Worm (Caenorhabditis elegans) whole organism, L4 larva: ENCODE measurements around the gene R08F11.4.
A peak's percentile ranks its signal among the peaks of the same experiment; 100 is the strongest.

Experiments
- D1046.2 ChIP-seq: fragments of 200-800 bp; sonication (Bioruptor generic); IDR thresholded peaks from 2 replicates; pipeline ENCODE4 v1.3.6; 2022; ENCODE audit warnings: missing genetic modification characterization, missing compliant biosample characterization
- F37D6.2 ChIP-seq: sonication (generic microtip); optimal IDR thresholded peaks from 2 replicates; lab custom pipeline; 2016; ENCODE audit warnings: mild to moderate bottlenecking, missing genetic modification characterization, missing compliant biosample characterization
- F44E2.7 ChIP-seq: fragments of 200-800 bp; sonication (Bioruptor generic); IDR thresholded peaks from 2 replicates; pipeline ENCODE4 v2.1.2; 2022; ENCODE audit warnings: missing genetic modification characterization, missing compliant biosample characterization
- T20F7.1 ChIP-seq: fragments of 200-800 bp; sonication (Bioruptor generic); optimal IDR thresholded peaks from 2 replicates; lab custom pipeline; 2018; ENCODE audit warnings: mild to moderate bottlenecking, missing genetic modification characterization, missing compliant biosample characterization
- T26A8.4 ChIP-seq: fragments of 200-800 bp; sonication (Bioruptor generic); IDR thresholded peaks from 2 replicates; pipeline ENCODE4 v1.3.6; 2022; ENCODE audit warnings: missing genetic modification characterization, missing compliant biosample characterization
- Y75B8A.6 ChIP-seq: fragments of 200-800 bp; sonication (Bioruptor generic); IDR thresholded peaks from 2 replicates; pipeline ENCODE4 v1.3.6; 2022; ENCODE audit warnings: missing genetic modification reagents, missing genetic modification characterization, missing compliant biosample characterization
- ZK337.2 ChIP-seq: fragments of 200-800 bp; sonication (Bioruptor generic); IDR thresholded peaks from 2 replicates; pipeline ENCODE4 v1.3.6; 2022; ENCODE audit warnings: missing genetic modification reagents, missing genetic modification characterization, missing compliant biosample characterization
- aly-2 ChIP-seq: sonication (generic microtip); optimal IDR thresholded peaks from 2 replicates; lab custom pipeline; 2018; ENCODE audit warnings: missing biosample characterization, missing genetic modification characterization
- arid-1 ChIP-seq: fragments of 200-800 bp; sonication (Bioruptor generic); conservative IDR thresholded peaks from 2 replicates; pipeline ENCODE4 v1.3.6; 2022; ENCODE audit warnings: missing genetic modification reagents, missing genetic modification characterization, missing compliant biosample characterization
- attf-4 ChIP-seq: sonication (generic microtip); optimal IDR thresholded peaks from 3 replicates; lab custom pipeline; 2017; ENCODE audit warnings: missing biosample characterization, missing genetic modification characterization
- ceh-20 ChIP-seq: fragments of 200-800 bp; sonication (Bioruptor generic); IDR thresholded peaks from 2 replicates; pipeline ENCODE4 v1.3.6; 2022; ENCODE audit warnings: missing genetic modification reagents, missing genetic modification characterization, missing compliant biosample characterization
- ceh-32 ChIP-seq: sonication (generic microtip); optimal IDR thresholded peaks from 2 replicates; lab custom pipeline; 2016; ENCODE audit warnings: mild to moderate bottlenecking, missing genetic modification characterization, missing compliant biosample characterization; ENCODE audit not compliant: poor library complexity
- cey-2 ChIP-seq: sonication (generic microtip); optimal IDR thresholded peaks from 3 replicates; lab custom pipeline; 2017; ENCODE audit warnings: missing genetic modification characterization, mild to moderate bottlenecking, missing compliant biosample characterization, antibody characterized with exemption, borderline replicate concordance; ENCODE audit not compliant: insufficient read depth
- daf-12 ChIP-seq: fragments of 150-350 bp; optimal IDR thresholded peaks from 2 replicates; lab custom pipeline; 2014; ENCODE audit warnings: missing biosample characterization, missing genetic modification reagents, missing genetic modification characterization
- daf-16 ChIP-seq, 3 experiments: sonication (generic microtip); optimal IDR thresholded peaks; 2 replicates each; lab custom pipeline; 2016 to 2017; ENCODE audit warnings: missing genetic modification characterization in 3 of 3, missing genetic modification reagents in 3 of 3, mild to moderate bottlenecking in 2 of 3, missing compliant biosample characterization in 2 of 3, missing biosample characterization in 1 of 3, moderate library complexity in 1 of 3
- dmd-6 ChIP-seq: fragments of 200-800 bp; sonication (Bioruptor generic); IDR thresholded peaks from 2 replicates; pipeline ENCODE4 v1.3.6; 2022; ENCODE audit warnings: missing genetic modification reagents, missing genetic modification characterization, missing compliant biosample characterization
- dmd-8 ChIP-seq: fragments of 200-800 bp; sonication (Bioruptor generic); IDR thresholded peaks from 2 replicates; pipeline ENCODE4 v1.3.6; 2022; ENCODE audit warnings: missing genetic modification characterization, missing compliant biosample characterization
- dmd-9 ChIP-seq: fragments of 200-800 bp; sonication (Bioruptor generic); IDR thresholded peaks from 2 replicates; pipeline ENCODE4 v1.3.6; 2022; ENCODE audit warnings: missing genetic modification reagents, missing genetic modification characterization, missing compliant biosample characterization
- dve-1 ChIP-seq: sonication (generic microtip); optimal IDR thresholded peaks from 2 replicates; lab custom pipeline; 2017; ENCODE audit warnings: antibody characterized with exemption, mild to moderate bottlenecking, missing genetic modification characterization, missing compliant biosample characterization; ENCODE audit not compliant: insufficient read depth
- egl-43 ChIP-seq: fragments of 200-800 bp; sonication (Bioruptor generic); IDR thresholded peaks from 2 replicates; pipeline ENCODE4 v1.3.6; 2022; ENCODE audit warnings: missing genetic modification reagents, missing genetic modification characterization, missing compliant biosample characterization
- hif-1 ChIP-seq, 2 experiments: sonication (generic microtip); optimal IDR thresholded peaks; 2 replicates each; lab custom pipeline; 2016 to 2017; ENCODE audit warnings: missing compliant biosample characterization in 2 of 2, missing genetic modification characterization in 2 of 2, missing genetic modification reagents in 2 of 2, missing genotype in 2 of 2, mild to moderate bottlenecking in 1 of 2
- hlh-11 ChIP-seq: fragments of 200-800 bp; sonication (Bioruptor generic); optimal IDR thresholded peaks from 2 replicates; lab custom pipeline; 2018; ENCODE audit warnings: mild to moderate bottlenecking, missing genetic modification characterization, missing compliant biosample characterization
- hlh-30 ChIP-seq: sonication (generic microtip); optimal IDR thresholded peaks from 2 replicates; lab custom pipeline; 2017; ENCODE audit warnings: antibody characterized with exemption, mild to moderate bottlenecking, missing genetic modification characterization, missing compliant biosample characterization; ENCODE audit not compliant: insufficient read depth
- lin-38 ChIP-seq: fragments of 200-800 bp; sonication (Bioruptor generic); IDR thresholded peaks from 2 replicates; pipeline ENCODE4 v1.3.6; 2022; ENCODE audit warnings: missing genetic modification reagents, missing genetic modification characterization, missing compliant biosample characterization
- lin-39 ChIP-seq: fragments of 150-350 bp; optimal IDR thresholded peaks from 2 replicates; lab custom pipeline; 2014; ENCODE audit warnings: missing biosample characterization, missing genetic modification reagents, missing genetic modification characterization
- lir-3 ChIP-seq: sonication (generic microtip); optimal IDR thresholded peaks from 2 replicates; lab custom pipeline; 2016; ENCODE audit warnings: mild to moderate bottlenecking, missing genetic modification characterization, missing compliant biosample characterization
- mdl-1 ChIP-seq, 2 experiments: fragments of 150-350 bp in 1 of 2; sonication (generic microtip) in 1 of 2; optimal IDR thresholded peaks; 2 replicates each; lab custom pipeline; 2014 to 2017; ENCODE audit warnings: missing biosample characterization in 2 of 2, missing genetic modification characterization in 2 of 2
- mdt-29 ChIP-seq: fragments of 200-800 bp; sonication (Bioruptor generic); IDR thresholded peaks from 2 replicates; pipeline ENCODE4 v1.3.6; 2022; ENCODE audit warnings: missing genetic modification reagents, missing genetic modification characterization, missing compliant biosample characterization
- mxl-3 ChIP-seq: fragments of 200-800 bp; sonication (Bioruptor generic); optimal IDR thresholded peaks from 2 replicates; lab custom pipeline; 2018; ENCODE audit warnings: mild to moderate bottlenecking, missing genetic modification characterization, missing compliant biosample characterization
- nhr-102 ChIP-seq: sonication (generic microtip); optimal IDR thresholded peaks from 2 replicates; lab custom pipeline; 2016; ENCODE audit warnings: mild to moderate bottlenecking, missing genetic modification characterization, moderate library complexity, missing compliant biosample characterization
- nhr-25 ChIP-seq: sonication (generic microtip); optimal IDR thresholded peaks from 2 replicates; lab custom pipeline; 2017; ENCODE audit warnings: missing genetic modification characterization, mild to moderate bottlenecking, missing compliant biosample characterization, antibody characterized with exemption, moderate library complexity, borderline replicate concordance; ENCODE audit not compliant: insufficient read depth
- nhr-28 ChIP-seq: fragments of 150-350 bp; optimal IDR thresholded peaks from 2 replicates; lab custom pipeline; 2014; ENCODE audit warnings: missing biosample characterization, missing genetic modification characterization
- nhr-41 ChIP-seq: fragments of 200-800 bp; sonication (Bioruptor generic); IDR thresholded peaks from 2 replicates; pipeline ENCODE4 v1.3.6; 2022; ENCODE audit warnings: missing genetic modification reagents, missing genetic modification characterization, missing compliant biosample characterization
- nhr-42 ChIP-seq: fragments of 200-800 bp; sonication (Bioruptor generic); IDR thresholded peaks from 2 replicates; pipeline ENCODE4 v1.3.6; 2022; ENCODE audit warnings: missing genetic modification characterization, missing compliant biosample characterization
- nhr-48 ChIP-seq: sonication (generic microtip); optimal IDR thresholded peaks from 2 replicates; lab custom pipeline; 2016; ENCODE audit warnings: mild to moderate bottlenecking, missing genetic modification characterization, missing compliant biosample characterization
- nhr-76 ChIP-seq: fragments of 150-350 bp; optimal IDR thresholded peaks from 2 replicates; lab custom pipeline; 2014; ENCODE audit warnings: missing biosample characterization, missing genetic modification characterization
- nhr-77 ChIP-seq: fragments of 150-350 bp; optimal IDR thresholded peaks from 2 replicates; lab custom pipeline; 2014; ENCODE audit warnings: missing biosample characterization, missing genetic modification characterization
- pha-4 ChIP-seq, 2 experiments: fragments of 150-350 bp in 1 of 2; fragments of 200-800 bp in 1 of 2; sonication (Bioruptor generic) in 1 of 2; IDR thresholded peaks in 1 of 2; optimal IDR thresholded peaks in 1 of 2; 2 replicates each; pipeline versions ENCODE4 v1.3.6 to Lab custom; 2014 to 2022; ENCODE audit warnings: missing genetic modification characterization in 2 of 2, missing genetic modification reagents in 2 of 2, missing biosample characterization in 1 of 2, missing compliant biosample characterization in 1 of 2
- php-3 ChIP-seq: fragments of 200-800 bp; sonication (Bioruptor generic); IDR thresholded peaks from 2 replicates; pipeline ENCODE4 v1.3.6; 2022; ENCODE audit warnings: missing genetic modification reagents, missing genetic modification characterization, missing compliant biosample characterization
- pqm-1 ChIP-seq: sonication (generic microtip); optimal IDR thresholded peaks from 2 replicates; lab custom pipeline; 2017; ENCODE audit warnings: missing biosample characterization, missing genetic modification characterization
- rbr-2 ChIP-seq: sonication (generic microtip); optimal IDR thresholded peaks from 2 replicates; lab custom pipeline; 2016; ENCODE audit warnings: missing genotype, missing genetic modification characterization, missing compliant biosample characterization
- snpc-4 ChIP-seq: fragments of 150-350 bp; optimal IDR thresholded peaks from 2 replicates; lab custom pipeline; 2014; ENCODE audit warnings: missing biosample characterization, missing genetic modification characterization
- spr-1 ChIP-seq: sonication (generic microtip); optimal IDR thresholded peaks from 2 replicates; lab custom pipeline; 2016; ENCODE audit warnings: mild to moderate bottlenecking, missing genetic modification characterization, missing compliant biosample characterization
- unc-62 ChIP-seq, 3 experiments: fragments of 150-350 bp in 1 of 3; sonication (generic microtip); optimal IDR thresholded peaks in 2 of 3; peaks in 1 of 3; 1 replicate in 1 of 3; 2 replicates in 2 of 3; lab custom pipeline; 2014 to 2017; ENCODE audit warnings: missing biosample characterization in 3 of 3, missing genetic modification characterization in 3 of 3, missing genetic modification reagents in 3 of 3, missing genotype in 1 of 3
- zfp-3 ChIP-seq: fragments of 200-800 bp; sonication (Bioruptor generic); conservative IDR thresholded peaks from 2 replicates; pipeline ENCODE4 v1.3.6; 2022; ENCODE audit warnings: missing genetic modification reagents, missing genetic modification characterization, missing compliant biosample characterization
- zip-2 ChIP-seq: fragments of 150-350 bp; optimal IDR thresholded peaks from 2 replicates; lab custom pipeline; 2014; ENCODE audit warnings: missing biosample characterization, missing genetic modification characterization

Gene R08F11.4

DNA sequence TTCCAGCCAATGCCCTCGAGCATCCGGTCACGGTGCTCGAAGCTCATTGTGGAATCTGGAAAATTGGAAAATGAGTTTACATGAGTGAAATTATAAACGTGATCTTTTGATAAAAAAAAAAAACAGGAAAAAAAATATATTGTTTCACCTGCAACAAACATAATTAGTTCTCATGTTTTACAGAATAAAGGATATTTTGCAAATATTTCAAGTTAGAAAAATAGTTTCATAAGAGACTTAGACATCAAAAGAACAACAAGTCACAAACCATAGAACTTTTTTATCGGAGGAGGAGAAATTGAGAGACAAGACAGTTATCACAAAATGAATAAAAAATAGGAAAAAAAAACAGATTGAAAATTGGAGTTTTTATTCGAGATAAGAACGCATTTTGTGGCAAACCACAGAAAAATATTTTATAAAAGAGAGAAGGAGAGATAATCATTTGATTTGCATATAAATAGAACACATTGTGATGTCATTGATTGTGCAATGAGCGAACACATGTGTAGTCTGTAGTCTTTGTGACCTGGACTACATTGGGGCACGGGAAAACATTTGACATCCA is 21.1 kb downstream of the R08F11.4 start, which contains the start of gene R08F11.1:
Gene R08F11.1, minus strand, starts transcription at position 51 of the 568 bp plus-strand sequence.
- peak; percentile 76 for TF ChIP-seq dve-1 (tag; lab: Kevin White, UChicago)
- TF ChIP-seq T26A8.4 (GFP tag; lab: Robert Waterston, UW): no peak
- TF ChIP-seq hlh-30 (tag; lab: Kevin White, UChicago): peak; percentile 5
- TF ChIP-seq dmd-8 (GFP tag; lab: Robert Waterston, UW): no peak
- peak in 1 of 2 experiments; percentile 9 for TF ChIP-seq unc-62 (GFP tag; optimal IDR thresholded peaks at IDR 0.05 in 1 of 2; lab: Kevin White, UChicago)
- no peak for TF ChIP-seq unc-62 (tag; optimal IDR thresholded peaks at IDR 0.05; lab: Kevin White, UChicago)
- TF ChIP-seq hlh-11 (tag; lab: Kevin White, UChicago): peak; percentile 53
- no peak for TF ChIP-seq daf-12
- peak; percentile 62 for TF ChIP-seq dmd-6 (GFP tag; lab: Robert Waterston, UW)
- peak in 1 of 2 experiments; percentile 79 for TF ChIP-seq hif-1 (tag; optimal IDR thresholded peaks at IDR 0.05; lab: Kevin White, UChicago)
- TF ChIP-seq daf-16 (GFP tag; optimal IDR thresholded peaks at IDR 0.05; lab: Kevin White, UChicago): no peak
- peak; percentile 90 for TF ChIP-seq daf-16 (tag; optimal IDR thresholded peaks at IDR 0.05; lab: Kevin White, UChicago)
- TF ChIP-seq lin-38: no peak
- TF ChIP-seq nhr-28 (tag; lab: Kevin White, UChicago): peak; percentile 98
- peak; percentile 64 for TF ChIP-seq nhr-102 (tag; lab: Kevin White, UChicago)
- peak; percentile 90 for TF ChIP-seq nhr-77
- peak; percentile 74 for TF ChIP-seq pqm-1 (tag; lab: Kevin White, UChicago)

DNA sequence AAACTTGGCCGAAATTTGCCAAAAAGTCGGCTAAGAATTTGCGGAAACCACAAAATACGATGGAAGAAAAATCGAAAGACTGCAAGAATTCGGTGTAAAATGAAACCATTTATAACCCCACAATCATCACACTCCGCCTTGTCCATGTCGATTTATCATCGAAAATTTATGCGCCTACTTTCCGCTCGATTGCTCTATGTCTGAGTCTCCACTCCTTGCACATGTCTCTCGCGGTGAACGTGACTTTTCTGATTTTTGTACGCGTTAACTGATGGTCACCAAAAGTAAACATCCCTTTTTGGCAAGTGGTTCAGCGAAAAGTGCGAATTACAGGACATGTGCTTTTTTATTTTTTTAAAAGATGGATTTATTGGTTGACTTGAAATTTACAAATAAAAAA is 28.4 kb downstream of the R08F11.4 start:
- TF ChIP-seq nhr-48 (tag; lab: Kevin White, UChicago) (no peak), zfp-3 (GFP tag; lab: Robert Waterston, UW) (no peak), zip-2 (tag; lab: Kevin White, UChicago) (no peak), lir-3 (tag; lab: Kevin White, UChicago) (no peak), pqm-1 (tag; lab: Kevin White, UChicago) (peak; percentile 52), nhr-41 (GFP tag; lab: Robert Waterston, UW) (no peak), ZK337.2 (no peak), dmd-9 (GFP tag; lab: Robert Waterston, UW) (no peak), ceh-20 (GFP tag; lab: Robert Waterston, UW) (no peak), snpc-4 (tag; lab: Kevin White, UChicago) (no peak), lin-39 (tag; lab: Kevin White, UChicago) (no peak), Y75B8A.6 (GFP tag; lab: Robert Waterston, UW) (no peak), egl-43 (GFP tag; lab: Robert Waterston, UW) (no peak), dve-1 (tag; lab: Kevin White, UChicago) (peak; percentile 77), nhr-25 (tag; lab: Kevin White, UChicago) (no peak), F37D6.2 (tag; lab: Kevin White, UChicago) (no peak), T20F7.1 (GFP tag; lab: Kevin White, UChicago) (no peak), mdt-29 (no peak), pha-4 (GFP tag; IDR thresholded peaks at IDR 0.05; lab: Robert Waterston, UW) (no peak), pha-4 (tag; optimal IDR thresholded peaks at IDR 0.05; lab: Kevin White, UChicago) (peak; percentile 18), arid-1 (GFP tag; lab: Robert Waterston, UW) (no peak), nhr-42 (GFP tag; lab: Robert Waterston, UW) (no peak), ceh-32 (tag; lab: Kevin White, UChicago) (no peak), nhr-102 (tag; lab: Kevin White, UChicago) (peak; percentile 9), php-3 (GFP tag; lab: Robert Waterston, UW) (0 out of 2 replicates have a peak, but pooled peaks have one; percentile 21), cey-2 (tag; lab: Kevin White, UChicago) (no peak), D1046.2 (no peak), spr-1 (no peak), mdl-1 (tag; optimal IDR thresholded peaks at IDR 0.05; lab: Kevin White, UChicago) (peak in 1 of 2 experiments; percentile 61), rbr-2 (tag; lab: Kevin White, UChicago) (no peak), F44E2.7 (GFP tag; lab: Robert Waterston, UW) (no peak), daf-12 (no peak), aly-2 (no peak), attf-4 (no peak), mxl-3 (GFP tag; lab: Kevin White, UChicago) (no peak), nhr-76 (tag; lab: Kevin White, UChicago) (no peak)
